Fruit fly (Drosophila melanogaster): Measurements from ENCODE around the gene CG6005.

- no peak for TF ChIP-seq tj (GFP tag; optimal IDR thresholded peaks at IDR 0.05)
- no peak for TF ChIP-seq kay (GFP tag; ENCODE audit: borderline replicate concordance)
- no peak for TF ChIP-seq toe (GFP tag; optimal IDR thresholded peaks at IDR 0.05)
- TF ChIP-seq CG33017 (tag; optimal IDR thresholded peaks at IDR 0.05), result no peak
- no peak for TF ChIP-seq ovo (GFP tag; optimal IDR thresholded peaks at IDR 0.05)
- TF ChIP-seq cnc (optimal IDR thresholded peaks at IDR 0.05), result no peak
- TF ChIP-seq Clk (GFP tag; optimal IDR thresholded peaks at IDR 0.05), result no peak
- TF ChIP-seq CG11617 (GFP tag; optimal IDR thresholded peaks at IDR 0.05), result no peak
- TF ChIP-seq CG7045 (GFP tag; optimal IDR thresholded peaks at IDR 0.05), result no peak
These were observed 9.8 kb downstream of the CG6005 start for dm6 chr3R:19014027-19014426.
